Worm (Caenorhabditis elegans) whole organism, mixed stage, embryonic: ENCODE results near the gene F58B4.7.

Source experiments
- elt-1 ChIP-seq: sonication (generic microtip); optimal IDR thresholded peaks from 2 replicates; lab custom pipeline; 2017; ENCODE audit warnings: missing genetic modification characterization, mild to moderate bottlenecking, missing compliant biosample characterization, antibody characterized with exemption, moderate library complexity, borderline replicate concordance; ENCODE audit not compliant: insufficient read depth
- nhr-237 ChIP-seq: fragments of 150-350 bp; optimal IDR thresholded peaks from 2 replicates; lab custom pipeline; 2014; ENCODE audit warnings: missing biosample characterization, missing genetic modification characterization
- ztf-11 ChIP-seq: fragments of 150-350 bp; optimal IDR thresholded peaks from 2 replicates; lab custom pipeline; 2014; ENCODE audit warnings: missing biosample characterization, missing genetic modification characterization

- no peak for TF ChIP-seq ztf-11
- no peak for TF ChIP-seq nhr-237 (tag; lab: Kevin White, UChicago)
- TF ChIP-seq elt-1: no peak
Measured at ce11 chrV:10954832-10955231, 31.7 kb upstream of the F58B4.7 start, which contains the start of gene F17C11.6.
